Fruit fly (Drosophila melanogaster): Measurements from ENCODE around the gene CG14634.

CG14634 gene

DNA sequence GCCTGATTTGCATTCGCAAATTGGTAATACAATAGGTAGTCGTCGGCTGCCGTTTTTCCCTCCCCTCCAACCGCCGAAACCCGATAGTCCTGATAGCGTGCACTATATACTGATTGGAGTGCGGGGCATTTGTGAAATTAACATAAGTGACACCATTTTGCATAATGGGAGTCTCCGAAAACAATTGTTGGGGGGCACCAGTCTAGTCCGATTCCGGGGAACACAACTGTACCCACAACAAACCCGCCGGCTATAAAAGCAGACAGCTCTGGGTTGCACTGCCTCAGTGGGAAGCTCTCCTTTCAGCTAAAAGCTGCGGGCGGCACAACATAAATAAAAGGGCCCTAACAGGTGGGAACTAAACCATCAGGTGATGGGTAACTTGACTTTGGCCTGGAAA lies at the start of gene CG14634:
CG14634 (plus strand) TSS at position 301 of the 400 bp plus-strand sequence.
- no peak for TF ChIP-seq psq (optimal IDR thresholded peaks at IDR 0.05)
- no peak for TF ChIP-seq ttk (optimal IDR thresholded peaks at IDR 0.05)
- no peak for TF ChIP-seq Myc (optimal IDR thresholded peaks at IDR 0.05)
- TF ChIP-seq Sin3A (optimal IDR thresholded peaks at IDR 0.05) = no peak
- TF ChIP-seq h (optimal IDR thresholded peaks at IDR 0.05) = no peak
- no peak for TF ChIP-seq insv (optimal IDR thresholded peaks at IDR 0.05)

DNA sequence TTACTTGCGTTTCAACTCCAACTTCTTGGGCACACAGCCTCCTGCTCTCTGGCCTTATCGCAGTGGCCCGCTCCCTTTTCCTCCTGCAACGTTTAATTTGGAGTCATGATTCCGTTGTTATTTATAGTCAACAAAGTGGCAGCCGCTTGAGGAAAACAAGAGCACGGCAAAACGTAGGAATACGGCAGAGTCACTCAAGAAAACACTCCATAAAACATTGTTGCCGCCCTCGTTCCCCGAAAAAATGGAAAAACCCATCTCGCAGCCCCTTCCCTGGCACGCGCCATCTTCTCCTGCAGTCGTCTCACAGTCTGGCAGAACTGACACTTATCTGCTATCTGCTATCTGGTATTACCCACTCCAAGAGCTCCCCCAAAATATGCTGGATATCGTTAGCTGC lies 37.4 kb upstream of the CG14634 start:
- TF ChIP-seq Myc (optimal IDR thresholded peaks at IDR 0.05) (no peak), Sin3A (optimal IDR thresholded peaks at IDR 0.05) (no peak), h (optimal IDR thresholded peaks at IDR 0.05) (no peak), psq (optimal IDR thresholded peaks at IDR 0.05) (no peak), insv (optimal IDR thresholded peaks at IDR 0.05) (no peak), ttk (optimal IDR thresholded peaks at IDR 0.05) (no peak)

DNA sequence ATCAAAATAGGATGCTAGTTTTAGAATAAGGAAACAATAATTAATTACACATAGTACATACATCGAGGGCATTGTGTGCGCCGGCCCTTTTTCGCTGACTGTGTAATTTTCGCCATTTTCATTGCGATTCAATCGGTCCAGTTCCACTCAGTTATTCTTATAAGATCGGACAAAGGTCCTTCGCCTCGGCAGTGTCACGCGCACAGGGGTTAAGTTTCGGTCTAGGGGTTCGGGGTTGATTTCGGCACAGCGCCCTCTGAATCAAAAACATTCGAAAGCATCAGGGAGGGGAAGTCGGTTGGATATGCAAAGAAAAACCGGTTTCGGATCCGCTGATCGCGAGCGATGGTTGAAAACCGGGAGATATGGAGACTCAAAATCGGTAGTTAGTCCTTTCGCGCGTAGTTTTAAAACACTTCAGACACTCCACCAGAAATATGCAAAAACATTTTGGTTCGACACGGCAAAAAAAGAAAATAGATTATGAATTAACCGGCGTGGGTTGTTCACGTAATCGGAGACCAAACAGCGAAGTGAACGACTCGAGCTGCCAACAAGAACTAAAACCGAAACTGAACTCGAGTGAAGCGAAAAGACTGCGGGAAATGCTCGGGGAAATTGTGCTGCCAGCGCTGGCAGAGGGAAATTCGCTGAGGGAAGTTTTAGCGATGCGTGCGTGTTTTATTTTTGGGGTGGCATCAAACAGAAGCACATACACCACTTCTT lies 26.3 kb upstream of the CG14634 start:
- TF ChIP-seq insv (optimal IDR thresholded peaks at IDR 0.05) (no peak), Myc (optimal IDR thresholded peaks at IDR 0.05) (no peak), h (optimal IDR thresholded peaks at IDR 0.05) (no peak), Sin3A (optimal IDR thresholded peaks at IDR 0.05) (no peak), ttk (optimal IDR thresholded peaks at IDR 0.05) (no peak), psq (optimal IDR thresholded peaks at IDR 0.05) (no peak)

DNA sequence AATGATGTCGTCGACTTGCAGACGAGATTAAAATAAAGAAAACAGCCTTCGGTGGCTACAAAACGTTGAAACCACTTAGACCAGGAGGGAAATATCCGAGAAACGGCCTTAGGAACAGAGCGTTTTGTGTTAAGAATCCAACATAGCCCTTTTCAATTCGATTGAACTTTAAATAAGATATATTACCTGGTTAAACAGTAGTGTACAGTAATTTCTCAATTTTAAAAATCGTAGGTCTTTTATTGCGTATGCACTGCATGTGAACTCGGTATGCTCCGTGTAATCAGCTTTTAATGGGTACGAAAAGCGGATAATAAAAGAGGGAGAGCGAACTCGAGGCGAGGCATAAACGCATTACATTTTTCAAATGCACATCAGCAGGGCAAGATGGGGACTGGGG lies 24.4 kb upstream of the CG14634 start:
- TF ChIP-seq psq (optimal IDR thresholded peaks at IDR 0.05) (no peak), h (optimal IDR thresholded peaks at IDR 0.05) (no peak), Sin3A (optimal IDR thresholded peaks at IDR 0.05) (no peak), insv (optimal IDR thresholded peaks at IDR 0.05) (no peak), Myc (optimal IDR thresholded peaks at IDR 0.05) (no peak), ttk (optimal IDR thresholded peaks at IDR 0.05) (no peak)

DNA sequence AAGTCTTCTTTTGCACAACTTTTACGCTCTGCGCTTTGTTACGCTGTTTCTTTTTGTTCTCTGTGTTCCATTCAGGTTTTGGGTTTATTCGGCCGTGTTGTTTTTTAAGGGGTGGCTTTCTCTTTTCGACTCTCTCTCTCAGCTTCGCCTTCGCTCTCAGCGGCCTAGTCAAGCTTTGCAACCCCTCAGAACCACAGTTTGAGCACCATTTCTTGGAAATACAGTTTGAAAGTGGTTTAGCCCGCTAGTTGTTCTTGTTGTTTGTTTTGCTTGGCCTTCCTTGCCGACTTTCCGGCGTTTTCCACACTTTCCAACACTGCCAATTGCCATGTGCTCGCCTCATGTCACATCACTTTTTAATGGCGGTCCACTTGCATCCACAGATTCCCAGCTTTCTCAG lies 21.4 kb upstream of the CG14634 start:
- TF ChIP-seq Myc (optimal IDR thresholded peaks at IDR 0.05) (no peak), Sin3A (optimal IDR thresholded peaks at IDR 0.05) (no peak), insv (optimal IDR thresholded peaks at IDR 0.05) (no peak), psq (optimal IDR thresholded peaks at IDR 0.05) (no peak), h (optimal IDR thresholded peaks at IDR 0.05) (no peak), ttk (optimal IDR thresholded peaks at IDR 0.05) (no peak)

DNA sequence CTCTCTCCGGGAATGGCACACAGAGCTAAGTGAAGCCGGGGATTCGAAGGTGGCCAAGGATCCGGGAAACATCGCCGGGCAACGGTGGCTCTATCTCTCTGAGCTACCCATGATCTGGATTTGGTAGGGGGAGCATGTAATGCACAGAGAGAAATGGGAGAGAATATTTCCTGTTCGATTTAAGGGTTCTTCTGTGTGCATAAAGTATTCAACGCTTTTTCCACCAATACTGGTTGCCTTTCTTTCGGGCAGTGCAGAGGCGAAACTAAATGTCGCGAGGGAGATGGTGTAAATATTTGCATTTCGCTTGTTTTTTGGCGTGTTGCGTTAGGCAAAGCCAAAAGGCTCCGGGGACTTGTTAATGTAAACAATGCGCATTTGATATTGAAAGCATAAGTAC lies 20.5 kb upstream of the CG14634 start:
- TF ChIP-seq Sin3A (optimal IDR thresholded peaks at IDR 0.05) = no peak
- TF ChIP-seq psq (optimal IDR thresholded peaks at IDR 0.05) = no peak
- TF ChIP-seq ttk (optimal IDR thresholded peaks at IDR 0.05) = no peak
- no peak for TF ChIP-seq insv (optimal IDR thresholded peaks at IDR 0.05)
- TF ChIP-seq h (optimal IDR thresholded peaks at IDR 0.05) = no peak
- no peak for TF ChIP-seq Myc (optimal IDR thresholded peaks at IDR 0.05)

DNA sequence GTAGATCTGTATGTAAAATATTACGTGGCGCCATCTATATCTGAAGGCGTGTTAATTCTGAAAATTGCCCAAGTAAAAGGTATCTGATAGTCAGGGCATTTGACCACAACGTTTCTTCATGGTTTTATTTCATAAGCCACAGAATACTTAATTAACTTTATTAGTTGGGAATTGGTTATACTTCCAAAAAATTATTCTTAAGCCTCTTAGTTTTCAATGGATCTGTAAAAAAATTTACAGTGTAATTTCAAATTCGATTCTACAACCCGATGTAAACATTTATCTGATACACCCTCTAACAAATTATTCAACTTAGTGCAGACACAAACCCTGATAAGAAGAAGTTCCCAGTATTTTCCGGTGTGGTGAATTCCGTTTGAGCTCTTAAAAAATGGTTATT lies 18.9 kb upstream of the CG14634 start:
- TF ChIP-seq insv (optimal IDR thresholded peaks at IDR 0.05) (no peak), Myc (optimal IDR thresholded peaks at IDR 0.05) (no peak), Sin3A (optimal IDR thresholded peaks at IDR 0.05) (no peak), psq (optimal IDR thresholded peaks at IDR 0.05) (no peak), ttk (optimal IDR thresholded peaks at IDR 0.05) (no peak), h (optimal IDR thresholded peaks at IDR 0.05) (no peak)

DNA sequence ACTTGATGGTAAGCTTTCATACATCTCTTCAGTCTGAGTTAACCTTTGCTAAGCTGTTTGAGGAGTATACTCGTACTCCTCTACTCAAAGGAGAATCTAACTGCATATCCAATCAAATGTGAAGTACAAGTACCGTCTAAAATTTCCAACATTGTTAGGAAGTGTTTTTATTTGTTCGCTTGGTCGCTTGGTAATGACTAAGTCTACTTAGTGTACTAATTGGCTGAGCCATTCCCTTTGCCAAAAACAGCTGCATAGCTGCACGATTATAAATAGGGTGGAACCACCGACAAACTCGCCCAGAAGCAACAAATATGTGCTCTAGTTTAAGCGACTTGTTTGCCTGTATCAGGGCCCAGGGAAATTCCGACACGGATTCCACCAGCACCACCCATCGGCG lies 17.9 kb upstream of the CG14634 start, which contains the start of gene CG14635:
CG14635 (plus strand) TSS at position 301 of the 400 bp plus-strand sequence.
- TF ChIP-seq psq (optimal IDR thresholded peaks at IDR 0.05) (no peak), Myc (optimal IDR thresholded peaks at IDR 0.05) (no peak), h (optimal IDR thresholded peaks at IDR 0.05) (no peak), insv (optimal IDR thresholded peaks at IDR 0.05) (no peak), Sin3A (optimal IDR thresholded peaks at IDR 0.05) (no peak), ttk (optimal IDR thresholded peaks at IDR 0.05) (no peak)

DNA sequence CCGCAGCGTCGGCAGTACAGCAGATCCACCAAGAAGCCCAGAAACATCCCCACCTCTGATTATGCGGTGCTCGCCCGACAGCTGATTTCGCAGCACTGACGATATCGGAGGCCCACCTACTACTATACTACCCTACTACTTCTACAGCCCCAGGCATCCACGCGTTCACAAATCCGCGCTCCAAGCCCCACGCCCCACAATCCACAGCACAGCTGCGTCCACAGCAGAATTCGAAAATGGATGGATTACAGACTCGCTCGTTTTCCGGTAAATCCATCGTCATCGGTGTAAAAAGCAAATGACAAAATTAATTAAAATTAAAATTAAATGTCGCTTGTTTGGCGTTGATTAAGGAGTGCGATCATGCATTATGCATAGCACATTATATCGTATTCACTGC lies 15.4 kb upstream of the CG14634 start, which contains the start of gene CG3713:
CG3713 (minus strand) TSS at position 101 of the 400 bp plus-strand sequence.
- TF ChIP-seq insv (optimal IDR thresholded peaks at IDR 0.05) (no peak), ttk (optimal IDR thresholded peaks at IDR 0.05) (no peak), psq (optimal IDR thresholded peaks at IDR 0.05) (no peak), Myc (optimal IDR thresholded peaks at IDR 0.05) (no peak), Sin3A (optimal IDR thresholded peaks at IDR 0.05) (no peak), h (optimal IDR thresholded peaks at IDR 0.05) (no peak)

DNA sequence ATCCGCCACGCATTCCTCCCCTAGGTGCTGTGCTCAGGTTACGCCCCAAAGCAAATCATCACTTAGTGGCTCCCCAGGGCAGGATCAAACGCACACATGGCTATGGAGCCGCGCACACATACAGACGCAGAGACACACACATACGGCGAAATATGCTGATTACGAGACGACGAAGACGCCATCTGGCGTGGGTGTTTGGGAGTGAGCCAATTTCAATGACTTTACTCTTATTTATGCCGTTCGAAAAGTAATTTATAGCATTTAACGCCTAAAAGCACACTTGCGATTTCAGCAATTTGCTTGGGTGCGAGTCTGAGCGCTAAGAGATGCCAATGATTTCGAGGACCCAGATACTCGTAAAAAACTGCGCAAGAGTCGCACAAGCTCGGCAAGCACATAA lies 6.0 kb downstream of the CG14634 start:
- TF ChIP-seq h (optimal IDR thresholded peaks at IDR 0.05) (no peak), ttk (optimal IDR thresholded peaks at IDR 0.05) (no peak), Sin3A (optimal IDR thresholded peaks at IDR 0.05) (no peak), Myc (optimal IDR thresholded peaks at IDR 0.05) (no peak), insv (optimal IDR thresholded peaks at IDR 0.05) (no peak), psq (optimal IDR thresholded peaks at IDR 0.05) (no peak)

DNA sequence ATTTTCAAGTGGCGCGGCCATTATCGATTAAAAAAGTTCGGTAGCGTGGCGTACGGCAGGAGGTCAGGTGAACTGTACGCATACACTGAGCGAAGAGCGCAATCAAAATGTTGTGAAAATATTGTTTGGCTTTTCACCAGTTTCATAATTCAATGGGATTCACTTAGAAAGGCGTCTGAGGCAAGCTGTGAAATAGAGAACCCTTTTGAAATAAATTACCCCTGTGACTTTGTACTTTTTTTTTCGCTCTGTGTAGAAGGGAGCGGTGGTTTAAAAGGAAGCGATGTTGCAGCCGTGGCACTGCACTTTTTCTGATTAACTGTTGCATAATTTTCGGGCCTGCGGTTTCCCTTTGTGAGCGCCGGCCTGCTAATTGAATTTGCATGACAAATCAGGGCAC lies 11.3 kb downstream of the CG14634 start:
- TF ChIP-seq psq (optimal IDR thresholded peaks at IDR 0.05) (no peak), insv (optimal IDR thresholded peaks at IDR 0.05) (no peak), h (optimal IDR thresholded peaks at IDR 0.05) (no peak), Sin3A (optimal IDR thresholded peaks at IDR 0.05) (no peak), Myc (optimal IDR thresholded peaks at IDR 0.05) (no peak), ttk (optimal IDR thresholded peaks at IDR 0.05) (no peak)

DNA sequence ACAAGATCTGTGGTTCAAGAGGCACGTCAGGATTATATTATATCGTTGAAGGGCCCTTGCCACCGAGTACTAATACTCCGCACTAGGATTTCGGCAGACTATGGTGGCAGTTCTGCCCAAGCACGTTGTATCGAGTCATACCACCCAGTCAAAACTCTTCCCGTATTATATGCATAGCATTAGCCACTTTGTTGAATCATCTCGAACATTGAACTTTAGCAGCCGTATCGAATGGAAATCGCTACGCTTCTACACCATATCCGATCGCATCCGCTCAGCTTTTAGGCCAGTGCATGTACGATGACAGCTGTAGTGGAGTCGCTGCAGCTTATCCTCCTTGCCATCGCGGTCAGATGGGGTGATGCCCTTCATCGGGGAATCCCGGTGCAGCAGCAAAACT lies 13.0 kb downstream of the CG14634 start, which contains the start of gene CG11664:
CG11664 (plus strand) TSS at position 301 of the 400 bp plus-strand sequence.
- TF ChIP-seq h (optimal IDR thresholded peaks at IDR 0.05) = no peak
- TF ChIP-seq psq (optimal IDR thresholded peaks at IDR 0.05) = no peak
- TF ChIP-seq insv (optimal IDR thresholded peaks at IDR 0.05) = no peak
- TF ChIP-seq Myc (optimal IDR thresholded peaks at IDR 0.05) = no peak
- no peak for TF ChIP-seq Sin3A (optimal IDR thresholded peaks at IDR 0.05)

Data from Kc167 (cell line).